Fruit fly (Drosophila melanogaster) whole organism, embryonic: ENCODE results near the gene bys.

ENCODE experiments used
- Atf6 ChIP-seq: fragments of 200-800 bp; sonication (Bioruptor generic); IDR thresholded peaks from 2 replicates; pipeline ENCODE4 v1.3.6; 2022; ENCODE audit warnings: missing biosample characterization, missing genetic modification characterization
- CG12155 ChIP-seq: fragments of 200-800 bp; sonication (Bioruptor generic); optimal IDR thresholded peaks from 3 replicates; lab custom pipeline; 2016; ENCODE audit warnings: missing biosample characterization, missing genetic modification characterization
- CG12219 ChIP-seq: fragments of 200-800 bp; sonication (Bioruptor generic); optimal IDR thresholded peaks from 3 replicates; lab custom pipeline; 2018; ENCODE audit warnings: missing biosample characterization, mild to moderate bottlenecking, missing genetic modification characterization
- CG12391 ChIP-seq: fragments of 200-800 bp; sonication (Bioruptor generic); optimal IDR thresholded peaks from 3 replicates; lab custom pipeline; 2018; ENCODE audit warnings: missing biosample characterization, mild to moderate bottlenecking, missing genetic modification characterization, moderate library complexity
- CG12769 ChIP-seq: fragments of 200-800 bp; sonication (Bioruptor generic); optimal IDR thresholded peaks from 2 replicates; lab custom pipeline; 2019; ENCODE audit warnings: missing biosample characterization, mild to moderate bottlenecking, missing genetic modification characterization, moderate library complexity
- CG12942 ChIP-seq: fragments of 200-800 bp; sonication (Bioruptor generic); optimal IDR thresholded peaks from 3 replicates; lab custom pipeline; 2016; ENCODE audit warnings: missing biosample characterization, missing genetic modification characterization
- CG13287 ChIP-seq: fragments of 200-800 bp; sonication (Bioruptor generic); IDR thresholded peaks from 2 replicates; pipeline ENCODE4 v1.3.6; 2022; ENCODE audit warnings: missing biosample characterization, missing genetic modification characterization; ENCODE audit not compliant: partially characterized antibody
- CG14860 ChIP-seq: fragments of 200-800 bp; sonication (Bioruptor generic); IDR thresholded peaks from 3 replicates; pipeline ENCODE4 v1.3.6; 2022; ENCODE audit warnings: missing biosample characterization, missing genetic modification characterization; ENCODE audit not compliant: partially characterized antibody
- CG16863 ChIP-seq: fragments of 200-800 bp; sonication (Bioruptor generic); optimal IDR thresholded peaks from 3 replicates; lab custom pipeline; 2016; ENCODE audit warnings: missing biosample characterization, missing genetic modification characterization
- CG17359 ChIP-seq: fragments of 200-800 bp; sonication (Bioruptor generic); optimal IDR thresholded peaks from 3 replicates; lab custom pipeline; 2018; ENCODE audit warnings: missing biosample characterization, mild to moderate bottlenecking, missing genetic modification characterization, moderate library complexity
- CG17385 ChIP-seq: fragments of 200-800 bp; sonication (Bioruptor generic); optimal IDR thresholded peaks from 3 replicates; lab custom pipeline; 2018; ENCODE audit warnings: missing biosample characterization, mild to moderate bottlenecking, missing genetic modification characterization
- CG18011 ChIP-seq: fragments of 200-800 bp; sonication (Bioruptor generic); optimal IDR thresholded peaks from 2 replicates; lab custom pipeline; 2017; ENCODE audit warnings: missing biosample characterization, missing genetic modification characterization, mild to moderate bottlenecking, moderate library complexity, missing genotype
- CG18619 ChIP-seq: fragments of 200-800 bp; sonication (Bioruptor generic); optimal IDR thresholded peaks from 3 replicates; lab custom pipeline; 2017; ENCODE audit warnings: missing biosample characterization, mild to moderate bottlenecking, missing genetic modification characterization
- CG2116 ChIP-seq: fragments of 200-800 bp; sonication (Bioruptor generic); optimal IDR thresholded peaks from 3 replicates; lab custom pipeline; 2018; ENCODE audit warnings: missing biosample characterization, mild to moderate bottlenecking, missing genetic modification characterization
- CG30020 ChIP-seq: fragments of 200-800 bp; optimal IDR thresholded peaks from 2 replicates; lab custom pipeline; 2019; ENCODE audit warnings: missing biosample characterization, mild to moderate bottlenecking, missing genetic modification characterization, moderate library complexity
- CG3847 ChIP-seq: fragments of 200-800 bp; sonication (Bioruptor generic); IDR thresholded peaks from 2 replicates; pipeline ENCODE4 v1.3.6; 2022; ENCODE audit warnings: missing biosample characterization, missing genetic modification characterization
- CG3995 ChIP-seq: fragments of 200-800 bp; sonication (Bioruptor generic); optimal IDR thresholded peaks from 3 replicates; lab custom pipeline; 2016; ENCODE audit warnings: missing biosample characterization, missing genetic modification characterization
- CG4617 ChIP-seq: fragments of 200-800 bp; sonication (Bioruptor generic); optimal IDR thresholded peaks from 3 replicates; lab custom pipeline; 2016; ENCODE audit warnings: missing biosample characterization, missing genetic modification characterization, borderline replicate concordance
- CG6254 ChIP-seq: fragments of 200-800 bp; sonication (Bioruptor generic); optimal IDR thresholded peaks from 3 replicates; lab custom pipeline; 2017; ENCODE audit warnings: mild to moderate bottlenecking, missing biosample characterization, missing genetic modification reagents, missing genetic modification characterization
- CG7357 ChIP-seq: fragments of 200-800 bp; sonication (Bioruptor generic); IDR thresholded peaks from 3 replicates; pipeline ENCODE4 v1.3.6; 2022; ENCODE audit warnings: missing biosample characterization, missing genetic modification characterization
- Doc3 ChIP-seq: fragments of 200-800 bp; sonication (Bioruptor generic); IDR thresholded peaks from 3 replicates; pipeline ENCODE4 v1.3.6; 2022; ENCODE audit warnings: missing biosample characterization, missing genetic modification characterization; ENCODE audit not compliant: partially characterized antibody
- Ets97D ChIP-seq: fragments of 200-800 bp; sonication (Bioruptor generic); optimal IDR thresholded peaks from 3 replicates; lab custom pipeline; 2016; ENCODE audit warnings: missing biosample characterization, missing genetic modification characterization
- Gug ChIP-seq: fragments of 200-800 bp; sonication (Bioruptor generic); IDR thresholded peaks from 4 replicates; pipeline ENCODE4 v1.3.6; 2022; ENCODE audit warnings: missing biosample characterization, missing genetic modification characterization
- H15 ChIP-seq: fragments of 200-800 bp; sonication (Bioruptor generic); IDR thresholded peaks from 3 replicates; pipeline ENCODE4 v1.3.6; 2022; ENCODE audit warnings: missing biosample characterization, missing genetic modification characterization
- Hr39 ChIP-seq: fragments of >200 bp; optimal IDR thresholded peaks from 2 replicates; lab custom pipeline; 2017
- Kr ChIP-seq: fragments of 200-800 bp; sonication (Bioruptor generic); optimal IDR thresholded peaks from 2 replicates; lab custom pipeline; 2017; ENCODE audit warnings: missing biosample characterization, mild to moderate bottlenecking, missing genetic modification characterization
- MTF-1 ChIP-seq: fragments of 200-800 bp; sonication (Bioruptor generic); optimal IDR thresholded peaks from 2 replicates; lab custom pipeline; 2018; ENCODE audit warnings: missing biosample characterization, mild to moderate bottlenecking, missing genetic modification characterization, borderline replicate concordance
- Mad ChIP-seq: fragments of 200-800 bp; sonication (Bioruptor generic); optimal IDR thresholded peaks from 2 replicates; lab custom pipeline; 2016; ENCODE audit warnings: missing biosample characterization, missing genetic modification characterization
- Sry-β ChIP-seq: fragments of 200-800 bp; sonication (Bioruptor generic); optimal IDR thresholded peaks from 2 replicates; lab custom pipeline; 2018; ENCODE audit warnings: missing biosample characterization, mild to moderate bottlenecking, missing genetic modification characterization, moderate library complexity
- ato ChIP-seq: fragments of 200-800 bp; sonication (Bioruptor generic); IDR thresholded peaks from 2 replicates; pipeline ENCODE4 v1.3.6; 2022; ENCODE audit warnings: missing biosample characterization, missing genetic modification characterization; ENCODE audit not compliant: partially characterized antibody
- btn ChIP-seq: fragments of 200-800 bp; sonication (Bioruptor generic); optimal IDR thresholded peaks from 2 replicates; lab custom pipeline; 2016; ENCODE audit warnings: missing biosample characterization, missing genetic modification characterization
- cad ChIP-seq: fragments of >200 bp; optimal IDR thresholded peaks from 2 replicates; lab custom pipeline; 2017; ENCODE audit warnings: missing biosample characterization, missing genetic modification characterization
- cas ChIP-seq: fragments of 200-800 bp; sonication (Bioruptor generic); IDR thresholded peaks from 2 replicates; pipeline ENCODE4 v1.3.6; 2022; ENCODE audit warnings: missing biosample characterization, missing genetic modification characterization
- cato ChIP-seq: fragments of 200-800 bp; sonication (Bioruptor generic); optimal IDR thresholded peaks from 2 replicates; lab custom pipeline; 2016; ENCODE audit warnings: missing biosample characterization, missing genetic modification characterization, borderline replicate concordance
- danr ChIP-seq: fragments of 200-800 bp; sonication (Bioruptor generic); IDR thresholded peaks from 2 replicates; pipeline ENCODE4 v1.3.6; 2022; ENCODE audit warnings: missing biosample characterization, missing genetic modification characterization
- en ChIP-seq: fragments of 200-800 bp; sonication (Bioruptor generic); optimal IDR thresholded peaks from 2 replicates; lab custom pipeline; 2016; ENCODE audit warnings: missing biosample characterization, missing genetic modification characterization
- gem ChIP-seq: fragments of 200-800 bp; sonication (Bioruptor generic); optimal IDR thresholded peaks from 2 replicates; lab custom pipeline; 2019; ENCODE audit warnings: missing biosample characterization, mild to moderate bottlenecking, missing genetic modification characterization, moderate library complexity
- her ChIP-seq: fragments of 200-800 bp; sonication (Bioruptor generic); optimal IDR thresholded peaks from 2 replicates; lab custom pipeline; 2016; ENCODE audit warnings: missing biosample characterization, missing genetic modification characterization
- nerfin-2 ChIP-seq: fragments of 200-800 bp; sonication (Bioruptor generic); IDR thresholded peaks from 2 replicates; pipeline ENCODE4 v1.3.6; 2022; ENCODE audit warnings: missing biosample characterization, missing genetic modification characterization; ENCODE audit not compliant: partially characterized antibody
- onecut ChIP-seq: fragments of 200-800 bp; sonication (Bioruptor generic); IDR thresholded peaks from 2 replicates; pipeline ENCODE4 v1.3.6; 2022; ENCODE audit warnings: missing biosample characterization, missing genetic modification characterization
- peb ChIP-seq: fragments of 200-800 bp; sonication (Bioruptor generic); IDR thresholded peaks from 2 replicates; pipeline ENCODE4 v1.3.6; 2022; ENCODE audit warnings: missing biosample characterization, missing genetic modification characterization
- pho ChIP-seq: fragments of 200-800 bp; sonication (Bioruptor generic); optimal IDR thresholded peaks from 2 replicates; lab custom pipeline; 2016; ENCODE audit warnings: missing biosample characterization, missing genetic modification characterization
- repo ChIP-seq: fragments of 200-800 bp; sonication (Bioruptor generic); optimal IDR thresholded peaks from 2 replicates; lab custom pipeline; 2016; ENCODE audit warnings: missing biosample characterization, missing genetic modification characterization
- sima ChIP-seq: fragments of 200-800 bp; sonication (Bioruptor generic); optimal IDR thresholded peaks from 2 replicates; lab custom pipeline; 2016; ENCODE audit warnings: missing biosample characterization, missing genetic modification characterization
- sisA ChIP-seq: fragments of 200-800 bp; sonication (Bioruptor generic); IDR thresholded peaks from 2 replicates; pipeline ENCODE4 v1.3.6; 2022; ENCODE audit warnings: missing biosample characterization, missing genetic modification characterization
- sqz ChIP-seq: fragments of 200-800 bp; sonication (Bioruptor generic); optimal IDR thresholded peaks from 3 replicates; lab custom pipeline; 2018; ENCODE audit warnings: missing biosample characterization, mild to moderate bottlenecking, missing genetic modification characterization
- stc ChIP-seq: fragments of 200-800 bp; sonication (Bioruptor generic); IDR thresholded peaks from 2 replicates; pipeline ENCODE4 v1.3.6; 2022; ENCODE audit warnings: missing biosample characterization, missing genetic modification characterization
- tap ChIP-seq: fragments of 200-800 bp; optimal IDR thresholded peaks from 3 replicates; lab custom pipeline; 2019; ENCODE audit warnings: missing biosample characterization, mild to moderate bottlenecking, missing genetic modification characterization, moderate library complexity
- trem ChIP-seq: fragments of 200-800 bp; optimal IDR thresholded peaks from 3 replicates; lab custom pipeline; 2019; ENCODE audit warnings: missing biosample characterization, mild to moderate bottlenecking, missing genetic modification characterization, moderate library complexity
- z ChIP-seq: fragments of 200-800 bp; sonication (Bioruptor generic); IDR thresholded peaks from 3 replicates; pipeline ENCODE4 v1.3.6; 2022; ENCODE audit warnings: missing biosample characterization, missing genetic modification characterization
- zf30C ChIP-seq: fragments of 200-800 bp; sonication (Bioruptor generic); optimal IDR thresholded peaks from 3 replicates; lab custom pipeline; 2018; ENCODE audit warnings: missing biosample characterization, mild to moderate bottlenecking, missing genetic modification characterization

The bys gene

DNA sequence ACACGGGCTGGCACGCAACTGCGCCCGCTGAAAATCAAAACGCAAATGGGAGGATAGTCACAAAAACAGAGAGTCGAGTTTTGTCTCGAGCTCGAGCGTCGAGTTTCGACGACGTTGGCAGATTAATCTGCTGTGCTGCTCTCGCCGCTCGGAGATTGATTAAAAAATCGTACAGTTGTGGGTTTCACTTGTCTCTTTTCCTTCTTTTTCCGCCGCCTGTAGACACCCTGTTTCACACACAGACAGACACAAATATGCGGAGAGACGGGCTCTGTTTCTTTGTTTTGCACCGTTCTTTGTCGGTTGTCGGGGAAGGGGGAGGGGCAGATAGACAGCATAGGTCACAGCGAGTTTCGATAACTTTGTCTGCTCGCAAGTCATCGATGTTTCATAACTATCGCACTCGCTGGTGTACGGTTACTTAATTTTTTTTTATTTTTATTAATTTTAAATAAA, 45.2 kb downstream of the bys start, which contains the start of gene orion (continued):
- TF ChIP-seq zf30C (GFP tag; lab: Kevin White, UChicago) (peak; percentile 9), Sry-β (GFP tag; lab: Kevin White, UChicago) (no peak), trem (tag; lab: Kevin White, UChicago) (peak; percentile 2), CG18011 (GFP tag; lab: Kevin White, UChicago) (peak; percentile 14), sisA (GFP tag; lab: Robert Waterston, UW) (no peak), en (GFP tag; lab: Kevin White, UChicago) (no peak), MTF-1 (GFP tag; lab: Kevin White, UChicago) (no peak), her (GFP tag; lab: Kevin White, UChicago) (no peak), sima (GFP tag; lab: Kevin White, UChicago) (no peak), stc (peak; percentile 26; the same call in 1 of the 2 replicates), CG13287 (GFP tag; lab: Robert Waterston, UW) (peak; percentile 86), CG7357 (no peak), pho (no peak), CG6254 (peak; percentile 98), Atf6 (GFP tag; lab: Robert Waterston, UW) (peak; percentile 32; the same call in 1 of the 2 replicates), sqz (GFP tag; lab: Kevin White, UChicago) (peak; percentile 58), repo (no peak), Kr (no peak), gem (tag; lab: Kevin White, UChicago) (no peak), CG12769 (tag; lab: Kevin White, UChicago) (no peak), tap (tag; lab: Kevin White, UChicago) (no peak), CG4617 (no peak), z (GFP tag; lab: Robert Waterston, UW) (no peak), CG17385 (GFP tag; lab: Kevin White, UChicago) (no peak), H15 (GFP tag; lab: Robert Waterston, UW) (no peak), CG14860 (peak; percentile 73), Ets97D (no peak), onecut (GFP tag; lab: Robert Waterston, UW) (peak; percentile 45), nerfin-2 (peak; percentile 59), CG30020 (tag; lab: Kevin White, UChicago) (peak; percentile 29), cato (GFP tag; lab: Kevin White, UChicago) (no peak), ato (peak; percentile 72), CG12942 (no peak), CG3847 (peak; percentile 32; the same call in 1 of the 2 replicates), danr (GFP tag; lab: Robert Waterston, UW) (no peak), CG3995 (GFP tag; lab: Kevin White, UChicago) (peak; percentile 49), Doc3 (GFP tag; lab: Robert Waterston, UW) (peak; percentile 78), btn (GFP tag; lab: Kevin White, UChicago) (no peak), Mad (GFP tag; lab: Kevin White, UChicago) (no peak), cas (GFP tag; lab: Robert Waterston, UW) (no peak), CG16863 (GFP tag; lab: Kevin White, UChicago) (no peak), CG12155 (peak; percentile 67), CG18619 (GFP tag; lab: Kevin White, UChicago) (no peak), CG12391 (tag; lab: Kevin White, UChicago) (peak; percentile 19), Hr39 (lab: Kevin White, UChicago) (no peak), cad (GFP tag; lab: Kevin White, UChicago) (no peak), peb (GFP tag; lab: Robert Waterston, UW) (no peak), CG2116 (GFP tag; lab: Kevin White, UChicago) (peak; percentile 42), Gug (GFP tag; lab: Robert Waterston, UW) (no peak), CG17359 (tag; lab: Kevin White, UChicago) (no peak), CG12219 (GFP tag; lab: Kevin White, UChicago) (peak; percentile 15)
